Worm (Caenorhabditis elegans): ENCODE measurements around the gene clpr-2.
A peak's percentile ranks its signal among the peaks of the same experiment; 100 is the strongest.
"Not testable (repeated sequence)": the region's sequence is repeated elsewhere in the genome, so short reads cannot be mapped to it uniquely, and the experiment has no call there.

The clpr-2 gene

ce11 chrII:1278350-1278749, 19.6 kb downstream of the clpr-2 start, which contains the start of gene srz-63:
Gene srz-63 (plus strand): TSS chrII:1278650.
- TF ChIP-seq attf-3 (GFP tag; conservative IDR thresholded peaks at IDR 0.05); hlh-12 (tag; optimal IDR thresholded peaks at IDR 0.05); lin-54 (GFP tag; optimal IDR thresholded peaks at IDR 0.05): not testable (repeated sequence)

DNA sequence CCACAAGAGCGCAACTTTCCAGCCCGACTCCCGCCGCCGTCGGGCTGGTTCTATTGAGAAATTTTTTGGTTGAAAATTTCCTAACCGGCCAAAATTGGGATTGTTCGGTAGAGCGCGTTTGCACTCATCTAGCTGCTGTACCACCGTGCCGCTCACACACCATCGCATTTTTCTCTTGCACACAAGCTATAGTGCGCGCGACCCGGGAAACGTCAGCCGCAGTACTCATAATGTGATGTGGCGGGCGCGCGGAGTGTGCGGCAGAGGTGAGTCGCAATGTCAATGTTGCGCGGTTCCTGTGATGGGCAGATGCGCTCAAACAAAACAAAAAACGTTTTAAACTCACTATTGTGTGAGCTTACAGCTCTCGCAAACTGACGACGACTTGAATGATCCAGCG, 26.3 kb downstream of the clpr-2 start:
- no peak for TF ChIP-seq athp-1 (tag; optimal IDR thresholded peaks at IDR 0.05)
- TF ChIP-seq zfh-2 (GFP tag; conservative IDR thresholded peaks at IDR 0.05) = 0 out of 2 replicates have a peak, but pooled peaks have one; percentile 31
- no peak for TF ChIP-seq C06A6.2 (GFP tag; conservative IDR thresholded peaks at IDR 0.05)
- TF ChIP-seq mcd-1 (GFP tag; IDR thresholded peaks at IDR 0.05) = peak; percentile 54
- TF ChIP-seq snpc-1.1 (tag; optimal IDR thresholded peaks at IDR 0.05; ENCODE audit: insufficient read depth) = peak; percentile 77
- no peak for TF ChIP-seq rpc-1 (optimal IDR thresholded peaks at IDR 0.05)
- peak; percentile 12 for TF ChIP-seq rpc-1 (tag; optimal IDR thresholded peaks at IDR 0.05)
- peak; percentile 9 for TF ChIP-seq snpc-4 (GFP tag; optimal IDR thresholded peaks at IDR 0.05)
- TF ChIP-seq snpc-4 (tag; optimal IDR thresholded peaks at IDR 0.05) = no peak

DNA sequence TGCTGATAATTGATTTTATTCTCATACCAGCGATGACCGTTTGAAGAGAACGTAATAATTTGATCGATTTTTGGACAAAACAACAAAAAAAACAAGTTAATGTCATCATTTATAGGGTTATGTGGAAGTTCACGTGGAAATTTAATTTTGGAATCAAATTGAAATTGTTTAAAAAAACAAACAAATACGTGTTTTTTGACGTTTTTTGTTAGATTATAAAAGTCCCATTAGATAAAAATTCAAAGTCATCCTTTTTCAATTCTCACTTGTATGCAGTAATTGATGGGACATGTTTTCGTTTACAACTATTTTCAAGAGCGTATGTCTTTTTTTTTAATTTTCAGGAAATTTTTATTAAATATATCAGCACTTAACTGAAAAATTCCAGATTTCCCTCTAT, 26.8 kb downstream of the clpr-2 start, which contains the start of the genes Y57G7A.6 and Y57G7A.3:
Y57G7A.6 (minus strand) TSS at position 101 of the 400 bp plus-strand sequence.
Y57G7A.3 (plus strand) TSS at position 269 of the 400 bp plus-strand sequence.
- TF ChIP-seq aptf-2 (GFP tag; conservative IDR thresholded peaks at IDR 0.05) (no peak), ccch-3 (GFP tag; optimal IDR thresholded peaks at IDR 0.05) (no peak), mel-28 (tag; optimal IDR thresholded peaks at IDR 0.05; ENCODE audit: borderline replicate concordance) (no peak), T26A5.8 (tag; optimal IDR thresholded peaks at IDR 0.05) (no peak), F57C9.4 (tag; optimal IDR thresholded peaks at IDR 0.05) (no peak), ekl-4 (GFP tag; IDR thresholded peaks at IDR 0.05) (no peak), atf-7 (tag; optimal IDR thresholded peaks at IDR 0.05) (no peak), madf-6 (GFP tag; IDR thresholded peaks at IDR 0.05) (no peak), madf-8 (GFP tag; conservative IDR thresholded peaks at IDR 0.05) (no peak), F49E8.2 (tag; optimal IDR thresholded peaks at IDR 0.05; ENCODE audit: insufficient read depth) (no peak), F22D6.2 (tag; optimal IDR thresholded peaks at IDR 0.05) (no peak), attf-5 (GFP tag; optimal IDR thresholded peaks at IDR 0.05) (no peak), egrh-3 (GFP tag; IDR thresholded peaks at IDR 0.05) (no peak), zfh-2 (GFP tag; conservative IDR thresholded peaks at IDR 0.05) (no peak), fkh-3 (tag; optimal IDR thresholded peaks at IDR 0.05) (no peak), lin-26 (GFP tag; IDR thresholded peaks at IDR 0.05) (no peak), Y53G8AR.9 (GFP tag; conservative IDR thresholded peaks at IDR 0.05) (no peak), ztf-25 (GFP tag; IDR thresholded peaks at IDR 0.05) (no peak), hlh-12 (tag; optimal IDR thresholded peaks at IDR 0.05) (no peak), snpc-1.1 (tag; optimal IDR thresholded peaks at IDR 0.05; ENCODE audit: insufficient read depth) (no peak)

DNA sequence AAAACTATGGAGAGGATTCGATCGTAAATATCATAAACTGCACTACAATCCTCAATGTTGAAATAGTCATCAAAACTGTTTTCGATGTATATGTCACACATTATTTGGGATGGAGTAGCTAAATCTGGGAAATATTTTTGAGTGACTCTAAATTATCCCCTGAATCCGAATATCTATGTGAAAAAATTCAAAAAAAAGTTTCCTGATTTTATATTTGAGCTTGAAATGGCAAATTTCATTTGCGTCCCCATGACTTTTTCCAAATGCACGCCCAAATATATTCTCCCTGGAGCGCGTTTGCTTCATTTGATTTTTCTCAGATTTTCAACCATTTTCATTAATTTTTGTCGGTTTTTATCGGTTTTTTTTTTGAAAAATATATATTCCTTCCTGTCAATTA, 34.4 kb downstream of the clpr-2 start, which contains the start of gene srz-64:
srz-64 (minus strand) TSS at position 101 of the 400 bp plus-strand sequence.
- TF ChIP-seq Y56A3A.18 (GFP tag; IDR thresholded peaks at IDR 0.05) (no peak), snpc-1.3 (tag; optimal IDR thresholded peaks at IDR 0.05; ENCODE audit: insufficient read depth) (no peak), nhr-179 (tag; optimal IDR thresholded peaks at IDR 0.05) (no peak), lin-35 (GFP tag; optimal IDR thresholded peaks at IDR 0.05) (no peak), madf-6 (GFP tag; IDR thresholded peaks at IDR 0.05) (no peak), nhr-90 (tag; optimal IDR thresholded peaks at IDR 0.05) (no peak), egl-44 (GFP tag; IDR thresholded peaks at IDR 0.05) (no peak), snpc-1.1 (tag; optimal IDR thresholded peaks at IDR 0.05; ENCODE audit: insufficient read depth) (no peak), C06A6.2 (GFP tag; conservative IDR thresholded peaks at IDR 0.05) (no peak), lag-1 (GFP tag; IDR thresholded peaks at IDR 0.05) (no peak), F22D6.2 (tag; optimal IDR thresholded peaks at IDR 0.05) (no peak), T26A5.8 (tag; optimal IDR thresholded peaks at IDR 0.05) (no peak), dpff-1 (tag; optimal IDR thresholded peaks at IDR 0.05) (no peak), chd-7 (tag; optimal IDR thresholded peaks at IDR 0.05) (no peak), mxl-1 (tag; optimal IDR thresholded peaks at IDR 0.05) (no peak), ceh-27 (GFP tag; optimal IDR thresholded peaks at IDR 0.05) (no peak), snpc-3.4 (tag; optimal IDR thresholded peaks at IDR 0.05) (no peak), madf-8 (GFP tag; conservative IDR thresholded peaks at IDR 0.05) (no peak), K12H6.12 (tag; optimal IDR thresholded peaks at IDR 0.05) (no peak)

Measured in whole organism, young adult.